Worm (Caenorhabditis elegans) whole organism, early embryonic: Measurements from ENCODE around the gene K02E11.6.

Experiments
- F13C5.2 ChIP-seq: sonication (generic microtip); optimal IDR thresholded peaks from 2 replicates; lab custom pipeline; 2017; ENCODE audit warnings: mild to moderate bottlenecking, missing genetic modification characterization, inconsistent platforms, missing compliant biosample characterization
- ets-7 ChIP-seq: sonication (generic microtip); optimal IDR thresholded peaks from 2 replicates; lab custom pipeline; 2016; ENCODE audit warnings: missing genotype, missing genetic modification characterization, missing compliant biosample characterization

DNA sequence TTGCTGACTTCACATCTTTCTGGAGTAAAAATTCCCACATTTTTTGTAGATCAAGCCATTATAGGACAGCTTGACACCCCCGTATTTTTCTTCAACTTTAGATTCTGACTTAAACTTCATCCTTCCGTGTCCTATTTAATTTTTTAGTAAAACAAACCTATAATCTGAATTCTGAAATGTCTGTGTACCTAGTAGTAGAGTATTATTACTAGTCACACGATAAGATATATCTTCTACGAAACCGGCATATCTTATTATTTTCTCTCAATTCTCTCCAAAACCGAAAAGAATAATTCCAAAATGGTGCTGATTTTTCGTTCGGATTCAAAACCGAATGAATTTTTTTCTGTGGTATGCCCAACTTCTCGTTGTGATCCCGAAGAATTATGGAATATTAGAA, 45.8 kb downstream of the K02E11.6 start, which contains the start of gene F14D7.9:
- TF ChIP-seq ets-7 (no peak), F13C5.2 (no peak)
